Worm (Caenorhabditis elegans) whole organism, L4/young adult: ENCODE results near the gene rhgf-1.
A peak's percentile ranks its signal among the peaks of the same experiment; 100 is the strongest.

Experiments
- W03F9.2 ChIP-seq: fragments of 150-350 bp; optimal IDR thresholded peaks from 2 replicates; lab custom pipeline; 2014; ENCODE audit warnings: missing biosample characterization, missing genetic modification characterization
- dao-5 ChIP-seq: sonication (generic microtip); optimal IDR thresholded peaks from 2 replicates; lab custom pipeline; 2016; ENCODE audit warnings: missing genotype, missing genetic modification characterization, moderate library complexity, missing compliant biosample characterization
- him-1 ChIP-seq: sonication (generic microtip); optimal IDR thresholded peaks from 2 replicates; lab custom pipeline; 2016; ENCODE audit warnings: missing genotype, missing genetic modification reagents, missing genetic modification characterization, missing compliant biosample characterization

The rhgf-1 gene

ce11 chrX:10704329-10704728 lies 7.3 kb downstream of the rhgf-1 start:
- TF ChIP-seq him-1 (tag; lab: Kevin White, UChicago) (no peak), dao-5 (tag; lab: Kevin White, UChicago) (no peak), W03F9.2 (tag; lab: Kevin White, UChicago) (no peak)

ce11 chrX:10694933-10695332 lies 16.7 kb downstream of the rhgf-1 start, which contains the start of gene plpp-1.3:
Gene plpp-1.3, plus strand, starts transcription at chrX:10695312.
- no peak for TF ChIP-seq him-1 (tag; lab: Kevin White, UChicago)
- no peak for TF ChIP-seq W03F9.2 (tag; lab: Kevin White, UChicago)
- no peak for TF ChIP-seq dao-5 (tag; lab: Kevin White, UChicago)

DNA sequence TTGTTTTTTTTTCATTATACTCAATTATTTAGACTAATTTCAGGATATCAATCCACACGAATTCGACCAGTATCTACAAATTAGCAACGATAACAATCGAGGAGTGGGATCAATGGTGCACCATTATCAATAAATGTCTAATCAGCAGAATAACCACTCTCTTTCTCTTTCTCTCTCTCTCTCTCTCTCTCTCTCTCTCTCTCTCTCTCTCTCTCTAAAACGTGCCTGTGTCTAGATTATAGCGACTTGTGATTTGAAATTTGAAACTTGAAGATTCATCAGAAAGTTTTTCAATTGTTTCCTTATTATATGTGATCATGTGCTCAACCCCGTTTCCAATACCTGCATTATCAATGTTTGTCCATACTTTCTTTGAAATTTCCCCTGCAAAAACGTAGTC lies 17.4 kb downstream of the rhgf-1 start:
- TF ChIP-seq dao-5 (tag; lab: Kevin White, UChicago) = no peak
- TF ChIP-seq him-1 (tag; lab: Kevin White, UChicago) = no peak

DNA sequence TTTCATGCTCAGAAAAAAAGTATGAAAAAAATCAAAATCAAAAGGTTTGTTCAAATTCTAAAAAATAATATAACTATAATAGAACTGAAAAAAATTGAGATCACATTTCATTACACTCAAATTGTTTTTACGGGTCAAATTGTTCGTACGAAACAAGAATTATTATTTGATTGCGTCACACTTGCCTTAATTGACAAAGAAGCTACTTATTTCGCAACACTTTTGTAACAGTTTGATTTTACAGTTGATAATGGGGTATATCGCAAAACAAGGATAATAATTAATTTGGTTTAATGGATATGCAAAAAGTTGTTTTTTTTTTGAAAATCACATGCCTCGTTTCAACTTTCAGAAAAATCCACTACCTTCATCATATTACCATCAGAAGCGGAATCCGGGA lies 19.6 kb downstream of the rhgf-1 start:
- no peak for TF ChIP-seq him-1 (tag; lab: Kevin White, UChicago)
- no peak for TF ChIP-seq W03F9.2 (tag; lab: Kevin White, UChicago)
- no peak for TF ChIP-seq dao-5 (tag; lab: Kevin White, UChicago)

DNA sequence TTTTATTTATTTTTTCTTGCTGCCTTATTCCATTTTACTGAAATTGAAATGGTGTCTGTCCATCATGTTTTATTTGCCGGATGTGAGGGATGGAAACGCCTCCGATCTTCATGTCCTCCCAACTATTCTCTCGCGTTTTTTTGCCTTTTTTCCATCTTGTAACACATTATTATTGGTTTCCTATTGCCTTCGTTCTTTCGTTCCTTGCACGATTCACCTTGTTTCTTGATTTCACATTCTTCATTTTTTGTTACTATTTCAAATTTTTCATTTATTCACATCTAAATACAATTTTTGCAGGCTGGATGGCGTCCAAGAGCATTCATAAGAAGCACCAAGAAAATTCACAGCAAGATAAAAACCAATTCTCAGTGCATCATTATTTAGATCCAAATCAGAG lies 20.0 kb downstream of the rhgf-1 start, which contains the start of gene yap-1:
Gene yap-1, plus strand, starts transcription at position 301 of the 400 bp plus-strand sequence.
- TF ChIP-seq dao-5 (tag; lab: Kevin White, UChicago) (no peak), W03F9.2 (tag; lab: Kevin White, UChicago) (no peak), him-1 (tag; lab: Kevin White, UChicago) (no peak)

DNA sequence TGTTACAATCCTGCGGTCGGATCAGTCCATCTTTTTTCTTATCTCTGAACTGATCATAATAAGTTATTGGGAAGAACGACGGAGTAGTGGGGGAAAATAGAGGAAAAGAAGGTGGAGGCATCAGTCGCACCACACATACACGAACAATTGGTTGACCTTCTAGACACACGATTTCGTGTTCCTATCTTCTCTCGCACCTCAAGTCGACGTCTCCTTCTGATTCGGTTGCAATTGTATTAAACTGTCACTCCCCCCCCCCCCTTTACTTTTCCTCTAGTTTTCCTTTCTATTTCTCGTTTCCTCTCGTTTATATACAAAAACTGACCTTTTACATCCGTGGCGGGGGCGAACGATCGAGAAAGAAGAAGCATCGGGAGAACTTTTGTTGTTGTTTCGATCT lies 20.4 kb downstream of the rhgf-1 start:
- TF ChIP-seq him-1 (tag; lab: Kevin White, UChicago) (no peak), dao-5 (tag; lab: Kevin White, UChicago) (no peak), W03F9.2 (tag; lab: Kevin White, UChicago) (no peak)

- TF ChIP-seq him-1 (tag; lab: Kevin White, UChicago) (no peak), dao-5 (tag; lab: Kevin White, UChicago) (no peak), W03F9.2 (tag; lab: Kevin White, UChicago) (no peak)
These were observed 21.9 kb downstream of the rhgf-1 start for ce11 chrX:10689729-10690128.

DNA sequence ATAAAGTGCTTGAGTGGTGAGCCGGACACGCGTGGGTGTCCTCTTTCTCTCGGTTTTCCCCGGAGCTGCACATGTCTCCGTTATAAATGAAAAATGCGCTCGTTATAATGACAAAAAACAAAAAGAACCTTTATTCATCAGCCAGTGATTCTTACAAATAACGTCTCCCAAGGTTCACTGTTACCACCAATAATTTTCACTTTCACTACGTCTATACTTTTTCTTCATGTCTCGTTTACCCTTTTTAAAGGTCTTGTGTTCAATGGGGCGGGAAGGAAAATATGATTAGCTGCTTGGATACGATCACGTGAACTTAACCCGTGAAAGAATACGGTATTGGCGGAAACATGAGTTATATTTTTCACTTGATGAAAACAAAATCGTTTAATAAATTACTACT lies 23.4 kb downstream of the rhgf-1 start:
- TF ChIP-seq dao-5 (tag; lab: Kevin White, UChicago) (no peak), W03F9.2 (tag; lab: Kevin White, UChicago) (no peak), him-1 (tag; lab: Kevin White, UChicago) (no peak)

DNA sequence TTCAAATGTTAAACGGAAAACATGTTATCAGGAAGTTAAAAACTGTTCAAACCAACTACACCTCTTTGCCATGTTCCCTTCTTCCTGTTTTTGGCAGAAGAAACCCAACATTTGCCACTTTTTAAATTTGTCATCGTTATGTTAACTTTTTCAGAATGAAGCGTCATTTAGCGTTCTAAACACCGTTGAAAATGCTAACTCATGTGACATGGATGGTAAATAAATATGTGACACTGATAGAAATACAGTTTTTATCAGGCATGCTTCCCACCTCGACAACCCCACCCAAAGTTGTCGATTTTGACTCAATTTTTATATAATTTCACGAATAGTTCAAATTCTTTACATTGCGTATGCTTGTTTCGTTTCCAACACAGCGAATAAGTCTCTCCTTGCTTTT lies 24.4 kb downstream of the rhgf-1 start:
- TF ChIP-seq him-1 (tag; lab: Kevin White, UChicago) = no peak

- TF ChIP-seq W03F9.2 (tag; lab: Kevin White, UChicago) = no peak
- TF ChIP-seq dao-5 (tag; lab: Kevin White, UChicago) = no peak
- TF ChIP-seq him-1 (tag; lab: Kevin White, UChicago) = no peak
These were observed 25.2 kb downstream of the rhgf-1 start for ce11 chrX:10686487-10686886.

DNA sequence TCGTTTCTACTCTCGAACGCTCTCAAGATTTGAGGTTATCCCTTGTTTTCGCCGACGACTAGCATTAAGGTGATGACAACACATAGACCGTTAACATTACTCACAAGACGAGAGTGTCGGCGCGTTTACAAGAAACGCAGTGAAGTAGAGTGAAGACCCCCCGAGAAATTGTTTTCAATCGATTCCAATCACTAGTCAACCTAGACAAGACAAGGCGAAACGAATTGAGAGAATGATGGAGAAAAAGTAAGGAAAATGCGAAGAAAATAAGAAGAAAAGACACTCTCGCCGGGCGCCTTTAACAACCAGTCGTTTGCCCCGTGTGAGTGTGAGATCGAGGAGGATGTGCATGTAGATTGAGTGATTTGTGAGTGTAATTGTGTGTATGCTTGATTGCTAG lies 27.1 kb downstream of the rhgf-1 start:
- TF ChIP-seq him-1 (tag; lab: Kevin White, UChicago) = no peak

ce11 chrX:10681698-10682097 lies 30.0 kb downstream of the rhgf-1 start, which contains the start of gene phf-31:
Gene phf-31, plus strand, starts transcription at chrX:10681998.
- TF ChIP-seq W03F9.2 (tag; lab: Kevin White, UChicago) (no peak), him-1 (tag; lab: Kevin White, UChicago) (no peak), dao-5 (tag; lab: Kevin White, UChicago) (no peak)

ce11 chrX:10679193-10679592 lies 32.5 kb downstream of the rhgf-1 start:
- TF ChIP-seq him-1 (tag; lab: Kevin White, UChicago) (no peak), W03F9.2 (tag; lab: Kevin White, UChicago) (no peak), dao-5 (tag; lab: Kevin White, UChicago) (no peak)

- TF ChIP-seq dao-5 (tag; lab: Kevin White, UChicago) (no peak), him-1 (tag; lab: Kevin White, UChicago) (peak; percentile 32), W03F9.2 (tag; lab: Kevin White, UChicago) (peak; percentile 63)
These were observed 33.5 kb downstream of the rhgf-1 start for ce11 chrX:10678081-10678736.
